Worm (Caenorhabditis elegans) whole organism, L4 larva: ENCODE data around the gene Y43F8C.5.

Experiments
- F49E8.2 ChIP-seq: sonication (generic microtip); optimal IDR thresholded peaks from 2 replicates; lab custom pipeline; 2016; ENCODE audit warnings: missing compliant biosample characterization, mild to moderate bottlenecking, missing genetic modification characterization, borderline replicate concordance
- lin-38 ChIP-seq: fragments of 200-800 bp; sonication (Bioruptor generic); IDR thresholded peaks from 2 replicates; pipeline ENCODE4 v1.3.6; 2022; ENCODE audit warnings: missing genetic modification reagents, missing genetic modification characterization, missing compliant biosample characterization
- lin-39 ChIP-seq: fragments of 150-350 bp; optimal IDR thresholded peaks from 2 replicates; lab custom pipeline; 2014; ENCODE audit warnings: missing biosample characterization, missing genetic modification reagents, missing genetic modification characterization
- lir-3 ChIP-seq: sonication (generic microtip); optimal IDR thresholded peaks from 2 replicates; lab custom pipeline; 2016; ENCODE audit warnings: mild to moderate bottlenecking, missing genetic modification characterization, missing compliant biosample characterization
- nhr-11 ChIP-seq: fragments of 150-350 bp; optimal IDR thresholded peaks from 2 replicates; lab custom pipeline; 2014; ENCODE audit warnings: missing biosample characterization, missing genetic modification characterization
- nhr-25 ChIP-seq: sonication (generic microtip); optimal IDR thresholded peaks from 2 replicates; lab custom pipeline; 2017; ENCODE audit warnings: missing genetic modification characterization, mild to moderate bottlenecking, missing compliant biosample characterization, antibody characterized with exemption, moderate library complexity, borderline replicate concordance; ENCODE audit not compliant: insufficient read depth
- nhr-76 ChIP-seq: fragments of 150-350 bp; optimal IDR thresholded peaks from 2 replicates; lab custom pipeline; 2014; ENCODE audit warnings: missing biosample characterization, missing genetic modification characterization
- unc-39 ChIP-seq: sonication (generic microtip); optimal IDR thresholded peaks from 2 replicates; lab custom pipeline; 2017; ENCODE audit warnings: missing biosample characterization, missing genetic modification characterization

DNA sequence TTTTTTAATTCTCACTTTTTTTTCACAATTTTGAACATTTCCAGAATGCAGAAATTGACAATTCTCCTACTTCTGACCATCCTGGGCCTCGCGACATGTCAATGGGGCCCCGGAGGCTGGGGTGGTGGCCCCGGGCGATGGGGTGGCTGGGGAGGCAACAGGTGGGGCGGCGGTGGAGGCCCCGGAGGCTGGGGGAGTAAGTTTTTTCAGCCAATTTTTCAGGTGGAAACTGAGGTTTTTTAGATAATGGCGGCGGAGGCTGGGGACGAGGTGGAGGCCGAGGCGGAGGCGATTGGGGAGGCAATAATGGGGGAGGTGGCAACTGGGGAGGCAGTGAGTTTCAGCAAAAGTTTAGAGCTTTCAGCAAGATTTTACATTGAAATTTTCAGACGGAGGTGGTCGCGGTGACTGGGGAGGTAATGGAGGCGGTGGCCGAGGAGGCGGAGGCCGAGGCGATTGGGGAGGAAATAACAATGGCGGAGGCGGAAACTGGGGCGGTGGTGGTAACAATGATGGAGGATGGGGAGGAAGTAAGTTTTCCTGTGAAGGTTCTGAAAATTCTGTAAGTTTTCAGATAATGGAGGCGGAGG is 22.2 kb downstream of the Y43F8C.5 start:
- TF ChIP-seq lir-3 (tag; lab: Kevin White, UChicago) (no peak), F49E8.2 (no peak), nhr-11 (no peak), unc-39 (tag; lab: Kevin White, UChicago) (no peak), nhr-76 (tag; lab: Kevin White, UChicago) (no peak), nhr-25 (tag; lab: Kevin White, UChicago) (no peak), lin-39 (tag; lab: Kevin White, UChicago) (no peak), lin-38 (no peak)
